Worm (Caenorhabditis elegans): ENCODE data around the gene srg-20.
"Not testable (repeated sequence)": the region's sequence is repeated elsewhere in the genome, so short reads cannot be mapped to it uniquely, and the experiment has no call there.

Gene srg-20

ce11 chrII:1654917-1655316 is 18.4 kb downstream of the srg-20 start, which contains the start of gene btb-12:
Gene btb-12, plus strand, starts transcription at chrII:1655217.
- no peak for TF ChIP-seq ztf-29 (GFP tag; IDR thresholded peaks at IDR 0.05)
- TF ChIP-seq cog-1 (tag; optimal IDR thresholded peaks at IDR 0.05), result no peak
- TF ChIP-seq ztf-23 (GFP tag; IDR thresholded peaks at IDR 0.05), result no peak
- TF ChIP-seq klf-2 (GFP tag; conservative IDR thresholded peaks at IDR 0.05), result no peak
- no peak for TF ChIP-seq flt-1 (GFP tag; IDR thresholded peaks at IDR 0.05)
- no peak for TF ChIP-seq tab-1 (GFP tag; IDR thresholded peaks at IDR 0.05)
- TF ChIP-seq med-1 (GFP tag; optimal IDR thresholded peaks at IDR 0.05; ENCODE audit: insufficient read depth), result no peak
- no peak for TF ChIP-seq T22C8.4 (GFP tag; IDR thresholded peaks at IDR 0.05)
- TF ChIP-seq ref-1 (GFP tag; conservative IDR thresholded peaks at IDR 0.05), result no peak

ce11 chrII:1657202-1657601 is 20.7 kb downstream of the srg-20 start, which contains the start of gene ZC204.12:
Gene ZC204.12, minus strand, starts transcription at chrII:1657302.
- TF ChIP-seq T22C8.4 (GFP tag; IDR thresholded peaks at IDR 0.05) (no peak), med-1 (GFP tag; optimal IDR thresholded peaks at IDR 0.05; ENCODE audit: insufficient read depth) (no peak), klf-2 (GFP tag; conservative IDR thresholded peaks at IDR 0.05) (no peak), ztf-23 (GFP tag; IDR thresholded peaks at IDR 0.05) (no peak), cog-1 (tag; optimal IDR thresholded peaks at IDR 0.05) (no peak), flt-1 (GFP tag; IDR thresholded peaks at IDR 0.05) (no peak), ztf-29 (GFP tag; IDR thresholded peaks at IDR 0.05) (no peak), tab-1 (GFP tag; IDR thresholded peaks at IDR 0.05) (no peak), ref-1 (GFP tag; conservative IDR thresholded peaks at IDR 0.05) (no peak)

ce11 chrII:1660888-1661287 is 24.4 kb downstream of the srg-20 start, which contains the start of gene ZC204.13:
Gene ZC204.13, minus strand, starts transcription at chrII:1660988.
- TF ChIP-seq T22C8.4 (GFP tag; IDR thresholded peaks at IDR 0.05); ztf-23 (GFP tag; IDR thresholded peaks at IDR 0.05); ref-1 (GFP tag; conservative IDR thresholded peaks at IDR 0.05): not testable (repeated sequence)

- no peak for TF ChIP-seq flt-1 (GFP tag; IDR thresholded peaks at IDR 0.05)
- no peak for TF ChIP-seq ztf-29 (GFP tag; IDR thresholded peaks at IDR 0.05)
- no peak for TF ChIP-seq med-1 (GFP tag; optimal IDR thresholded peaks at IDR 0.05; ENCODE audit: insufficient read depth)
- no peak for TF ChIP-seq T22C8.4 (GFP tag; IDR thresholded peaks at IDR 0.05)
- TF ChIP-seq klf-2 (GFP tag; conservative IDR thresholded peaks at IDR 0.05), result no peak
- no peak for TF ChIP-seq ztf-23 (GFP tag; IDR thresholded peaks at IDR 0.05)
- TF ChIP-seq tab-1 (GFP tag; IDR thresholded peaks at IDR 0.05), result no peak
- no peak for TF ChIP-seq cog-1 (tag; optimal IDR thresholded peaks at IDR 0.05)
- TF ChIP-seq ref-1 (GFP tag; conservative IDR thresholded peaks at IDR 0.05), result no peak
Observed at ce11 chrII:1662881-1663280, 26.4 kb downstream of the srg-20 start, which contains the start of gene ZC204.14. Gene ZC204.14, minus strand, starts transcription at chrII:1662949.

ce11 chrII:1663516-1663915 is 27.0 kb downstream of the srg-20 start, which contains the start of gene duxl-1:
Gene duxl-1, plus strand, starts transcription at chrII:1663699.
- TF ChIP-seq ref-1 (GFP tag; conservative IDR thresholded peaks at IDR 0.05), result 0 out of 2 replicates have a peak, but pooled peaks have one; percentile 17
- TF ChIP-seq tab-1 (GFP tag; IDR thresholded peaks at IDR 0.05), result no peak
- no peak for TF ChIP-seq med-1 (GFP tag; optimal IDR thresholded peaks at IDR 0.05; ENCODE audit: insufficient read depth)
- no peak for TF ChIP-seq cog-1 (tag; optimal IDR thresholded peaks at IDR 0.05)
- no peak for TF ChIP-seq ztf-29 (GFP tag; IDR thresholded peaks at IDR 0.05)
- no peak for TF ChIP-seq klf-2 (GFP tag; conservative IDR thresholded peaks at IDR 0.05)
- no peak for TF ChIP-seq T22C8.4 (GFP tag; IDR thresholded peaks at IDR 0.05)
- no peak for TF ChIP-seq flt-1 (GFP tag; IDR thresholded peaks at IDR 0.05)
- TF ChIP-seq ztf-23 (GFP tag; IDR thresholded peaks at IDR 0.05), result no peak

ce11 chrII:1666025-1666424 is 29.5 kb downstream of the srg-20 start, which contains the start of gene srlf-29:
Gene srlf-29, plus strand, starts transcription at chrII:1666325.
- TF ChIP-seq T22C8.4 (GFP tag; IDR thresholded peaks at IDR 0.05) (no peak), ztf-23 (GFP tag; IDR thresholded peaks at IDR 0.05) (no peak), ref-1 (GFP tag; conservative IDR thresholded peaks at IDR 0.05) (no peak), flt-1 (GFP tag; IDR thresholded peaks at IDR 0.05) (no peak), med-1 (GFP tag; optimal IDR thresholded peaks at IDR 0.05; ENCODE audit: insufficient read depth) (no peak), klf-2 (GFP tag; conservative IDR thresholded peaks at IDR 0.05) (no peak), tab-1 (GFP tag; IDR thresholded peaks at IDR 0.05) (no peak)

- TF ChIP-seq ref-1 (GFP tag; conservative IDR thresholded peaks at IDR 0.05), result no peak
- no peak for TF ChIP-seq ztf-29 (GFP tag; IDR thresholded peaks at IDR 0.05)
- no peak for TF ChIP-seq med-1 (GFP tag; optimal IDR thresholded peaks at IDR 0.05; ENCODE audit: insufficient read depth)
- TF ChIP-seq tab-1 (GFP tag; IDR thresholded peaks at IDR 0.05), result no peak
- no peak for TF ChIP-seq ztf-23 (GFP tag; IDR thresholded peaks at IDR 0.05)
- TF ChIP-seq T22C8.4 (GFP tag; IDR thresholded peaks at IDR 0.05), result no peak
- no peak for TF ChIP-seq flt-1 (GFP tag; IDR thresholded peaks at IDR 0.05)
- no peak for TF ChIP-seq cog-1 (tag; optimal IDR thresholded peaks at IDR 0.05)
- no peak for TF ChIP-seq klf-2 (GFP tag; conservative IDR thresholded peaks at IDR 0.05)
Observed at ce11 chrII:1668913-1669312, 32.4 kb downstream of the srg-20 start, which contains the start of gene srw-97. Gene srw-97, minus strand, starts transcription at chrII:1669013.

- TF ChIP-seq tab-1 (GFP tag; IDR thresholded peaks at IDR 0.05) (no peak), ztf-29 (GFP tag; IDR thresholded peaks at IDR 0.05) (no peak), med-1 (GFP tag; optimal IDR thresholded peaks at IDR 0.05; ENCODE audit: insufficient read depth) (no peak), ref-1 (GFP tag; conservative IDR thresholded peaks at IDR 0.05) (no peak)
Observed at ce11 chrII:1670260-1670879, 33.9 kb downstream of the srg-20 start, which contains the start of gene nhx-6. Gene nhx-6, plus strand, starts transcription at chrII:1670829.

- no peak for TF ChIP-seq T22C8.4 (GFP tag; IDR thresholded peaks at IDR 0.05)
- no peak for TF ChIP-seq klf-2 (GFP tag; conservative IDR thresholded peaks at IDR 0.05)
- TF ChIP-seq ztf-29 (GFP tag; IDR thresholded peaks at IDR 0.05), result no peak
- TF ChIP-seq ref-1 (GFP tag; conservative IDR thresholded peaks at IDR 0.05), result no peak
- no peak for TF ChIP-seq flt-1 (GFP tag; IDR thresholded peaks at IDR 0.05)
- no peak for TF ChIP-seq med-1 (GFP tag; optimal IDR thresholded peaks at IDR 0.05; ENCODE audit: insufficient read depth)
- TF ChIP-seq ztf-23 (GFP tag; IDR thresholded peaks at IDR 0.05), result no peak
- TF ChIP-seq cog-1 (tag; optimal IDR thresholded peaks at IDR 0.05), result no peak
- TF ChIP-seq tab-1 (GFP tag; IDR thresholded peaks at IDR 0.05), result no peak
Observed at ce11 chrII:1670985-1671384, 34.5 kb downstream of the srg-20 start.
